Worm (Caenorhabditis elegans): Measurements from ENCODE around the gene R08A2.5.
A peak's percentile ranks its signal among the peaks of the same experiment; 100 is the strongest.

Gene R08A2.5

ce11 chrV:14688097-14688912 is 24.1 kb upstream of the R08A2.5 start, which contains the start of gene C47E8.11:
Gene C47E8.11, plus strand, starts transcription at chrV:14688616.
- TF ChIP-seq aly-2 (tag; optimal IDR thresholded peaks at IDR 0.05) (peak; percentile 100), nhr-28 (tag; optimal IDR thresholded peaks at IDR 0.05) (no peak), ceh-82 (tag; optimal IDR thresholded peaks at IDR 0.05) (no peak), snu-23 (GFP tag; optimal IDR thresholded peaks at IDR 0.05) (peak; percentile 67), mep-1 (tag; optimal IDR thresholded peaks at IDR 0.05) (peak; percentile 62), lin-13 (GFP tag; optimal IDR thresholded peaks at IDR 0.05) (peak; percentile 25), egl-13 (tag; optimal IDR thresholded peaks at IDR 0.05) (peak; percentile 5), pqm-1 (tag; optimal IDR thresholded peaks at IDR 0.05) (peak; percentile 37), efl-1 (optimal IDR thresholded peaks at IDR 0.05) (no peak), efl-1 (GFP tag; optimal IDR thresholded peaks at IDR 0.05 in 1 of 2) (peak; percentile 13 to 68), grh-1 (GFP tag; IDR thresholded peaks at IDR 0.05) (peak; percentile 31; the same call in 1 of the 2 replicates), elt-3 (tag; optimal IDR thresholded peaks at IDR 0.05) (no peak), nhr-85 (tag) (no peak), fos-1 (tag; optimal IDR thresholded peaks at IDR 0.05) (no peak), rnt-1 (tag; optimal IDR thresholded peaks at IDR 0.05) (peak; percentile 41), pax-3 (tag; optimal IDR thresholded peaks at IDR 0.05) (peak; percentile 65), nhr-90 (tag; optimal IDR thresholded peaks at IDR 0.05; ENCODE audit: poor library complexity) (peak; percentile 65), F16B12.6 (tag; optimal IDR thresholded peaks at IDR 0.05) (no peak), pag-3 (tag; optimal IDR thresholded peaks at IDR 0.05; ENCODE audit: borderline replicate concordance, insufficient read depth) (peak; percentile 18), ama-1 (optimal IDR thresholded peaks at IDR 0.05) (peak; percentile 98), xbp-1 (tag; optimal IDR thresholded peaks at IDR 0.05) (peak; percentile 12), ceh-90 (tag; optimal IDR thresholded peaks at IDR 0.05) (no peak), alr-1 (tag; optimal IDR thresholded peaks at IDR 0.05; ENCODE audit: borderline replicate concordance) (no peak), fkh-4 (tag; optimal IDR thresholded peaks at IDR 0.05; ENCODE audit: borderline replicate concordance) (no peak), lin-35 (GFP tag; optimal IDR thresholded peaks at IDR 0.05) (peak; percentile 24 to 62), efl-3 (GFP tag; optimal IDR thresholded peaks at IDR 0.05) (no peak), nhr-20 (tag; optimal IDR thresholded peaks at IDR 0.05) (peak; percentile 39), elt-2 (tag; optimal IDR thresholded peaks at IDR 0.05) (peak; percentile 31), dsc-1 (tag; optimal IDR thresholded peaks at IDR 0.05) (peak; percentile 38), aha-1 (tag; optimal IDR thresholded peaks at IDR 0.05) (peak; percentile 20), nhr-19 (GFP tag; conservative IDR thresholded peaks at IDR 0.05) (peak; percentile 38; the same call in 1 of the 2 replicates), swsn-7 (tag; optimal IDR thresholded peaks at IDR 0.05) (peak; percentile 63), nhr-47 (tag; optimal IDR thresholded peaks at IDR 0.05) (peak; percentile 48), sptf-1 (tag; optimal IDR thresholded peaks at IDR 0.05) (no peak), nhr-12 (tag; optimal IDR thresholded peaks at IDR 0.05) (no peak), nhr-71 (tag; optimal IDR thresholded peaks at IDR 0.05) (peak; percentile 69), vab-15 (tag; optimal IDR thresholded peaks at IDR 0.05) (no peak), ces-1 (GFP tag; optimal IDR thresholded peaks at IDR 0.05) (no peak), lsy-2 (tag; optimal IDR thresholded peaks at IDR 0.05) (peak; percentile 26 to 41), ceh-8 (GFP tag; optimal IDR thresholded peaks at IDR 0.05) (peak; percentile 33), snpc-4 (tag; optimal IDR thresholded peaks at IDR 0.05) (peak; percentile 28), ztf-4 (tag; optimal IDR thresholded peaks at IDR 0.05) (peak; percentile 49), jun-1 (tag; optimal IDR thresholded peaks at IDR 0.05) (no peak), unc-86 (tag; optimal IDR thresholded peaks at IDR 0.05) (peak; percentile 28), lin-14 (GFP tag; optimal IDR thresholded peaks at IDR 0.05) (peak; percentile 33)
